Fruit fly (Drosophila melanogaster) whole organism, embryonic: ENCODE measurements around the gene CG12012.

ENCODE experiments used
- Antp ChIP-seq: fragments of 200-800 bp; sonication (Bioruptor generic); optimal IDR thresholded peaks from 3 replicates; lab custom pipeline; 2016; ENCODE audit warnings: missing biosample characterization, missing genetic modification characterization
- Bgb ChIP-seq: fragments of 200-800 bp; sonication (Bioruptor generic); IDR thresholded peaks from 2 replicates; pipeline ENCODE4 v1.3.6; 2022; ENCODE audit warnings: missing biosample characterization, missing genetic modification characterization; ENCODE audit not compliant: partially characterized antibody
- CG10209 ChIP-seq: fragments of 200-800 bp; sonication (Bioruptor generic); optimal IDR thresholded peaks from 3 replicates; lab custom pipeline; 2017; ENCODE audit warnings: missing biosample characterization, mild to moderate bottlenecking, missing genetic modification characterization, missing genetic modification reagents
- CG11696 ChIP-seq: fragments of 200-800 bp; sonication (Bioruptor generic); IDR thresholded peaks from 2 replicates; pipeline ENCODE4 v1.3.6; 2022; ENCODE audit warnings: missing biosample characterization, missing genetic modification characterization
- CG14710 ChIP-seq: fragments of 200-800 bp; sonication (Bioruptor generic); optimal IDR thresholded peaks from 3 replicates; lab custom pipeline; 2019; ENCODE audit warnings: missing biosample characterization, mild to moderate bottlenecking, missing genetic modification characterization, moderate library complexity
- CG16779 ChIP-seq: fragments of 200-800 bp; sonication (Bioruptor generic); IDR thresholded peaks from 2 replicates; pipeline ENCODE4 v1.3.6; 2022; ENCODE audit warnings: missing biosample characterization, missing genetic modification characterization
- CG17612 ChIP-seq: fragments of 200-800 bp; sonication (Bioruptor generic); IDR thresholded peaks from 2 replicates; pipeline ENCODE4 v1.3.6; 2022; ENCODE audit warnings: missing biosample characterization, missing genetic modification characterization
- CG2678 ChIP-seq: fragments of 200-800 bp; sonication (Bioruptor generic); optimal IDR thresholded peaks from 3 replicates; lab custom pipeline; 2019; ENCODE audit warnings: missing biosample characterization, mild to moderate bottlenecking, missing genetic modification characterization, moderate library complexity
- CG31365 ChIP-seq: fragments of 200-800 bp; sonication (Bioruptor generic); optimal IDR thresholded peaks from 2 replicates; lab custom pipeline; 2018; ENCODE audit warnings: missing biosample characterization, mild to moderate bottlenecking, missing genetic modification characterization
- CG33213 ChIP-seq: fragments of 200-800 bp; sonication (Bioruptor generic); optimal IDR thresholded peaks from 3 replicates; lab custom pipeline; 2016; ENCODE audit warnings: missing biosample characterization, missing genetic modification characterization
- CG34422 ChIP-seq: fragments of 200-800 bp; sonication (Bioruptor generic); IDR thresholded peaks from 3 replicates; pipeline ENCODE4 v1.3.6; 2022; ENCODE audit warnings: missing biosample characterization, missing genetic modification characterization
- CG4328 ChIP-seq: fragments of 200-800 bp; sonication (Bioruptor generic); optimal IDR thresholded peaks from 3 replicates; lab custom pipeline; 2017; ENCODE audit warnings: missing biosample characterization, missing genetic modification reagents, missing genetic modification characterization
- CG6254 ChIP-seq: fragments of 200-800 bp; sonication (Bioruptor generic); optimal IDR thresholded peaks from 3 replicates; lab custom pipeline; 2017; ENCODE audit warnings: mild to moderate bottlenecking, missing biosample characterization, missing genetic modification reagents, missing genetic modification characterization
- CG7987 ChIP-seq: fragments of 200-800 bp; sonication (Bioruptor generic); optimal IDR thresholded peaks from 2 replicates; lab custom pipeline; 2018; ENCODE audit warnings: missing biosample characterization, mild to moderate bottlenecking, missing genetic modification characterization, moderate library complexity
- CG8089 ChIP-seq: fragments of 200-800 bp; sonication (Bioruptor generic); optimal IDR thresholded peaks from 3 replicates; lab custom pipeline; 2016; ENCODE audit warnings: missing biosample characterization, missing genetic modification characterization
- CG8478 ChIP-seq: fragments of >200 bp; optimal IDR thresholded peaks from 2 replicates; lab custom pipeline; 2018
- Dbx ChIP-seq: fragments of 200-800 bp; sonication (Bioruptor generic); IDR thresholded peaks from 3 replicates; pipeline ENCODE4 v1.3.6; 2022; ENCODE audit warnings: missing biosample characterization, missing genetic modification characterization
- Deaf1 ChIP-seq: fragments of 200-800 bp; optimal IDR thresholded peaks from 3 replicates; lab custom pipeline; 2019; ENCODE audit warnings: missing biosample characterization, mild to moderate bottlenecking, missing genetic modification characterization, moderate library complexity
- Dip3 ChIP-seq: fragments of 200-800 bp; sonication (Bioruptor generic); optimal IDR thresholded peaks from 3 replicates; lab custom pipeline; 2016; ENCODE audit warnings: missing biosample characterization, missing genetic modification characterization
- Doc3 ChIP-seq: fragments of 200-800 bp; sonication (Bioruptor generic); IDR thresholded peaks from 3 replicates; pipeline ENCODE4 v1.3.6; 2022; ENCODE audit warnings: missing biosample characterization, missing genetic modification characterization; ENCODE audit not compliant: partially characterized antibody
- Dref ChIP-seq: fragments of 200-800 bp; sonication (Bioruptor generic); IDR thresholded peaks from 2 replicates; pipeline ENCODE4 v1.3.6; 2022; ENCODE audit warnings: missing biosample characterization, missing genetic modification characterization
- Ets65A ChIP-seq: fragments of 200-800 bp; sonication (Bioruptor generic); peaks from one replicate; lab custom pipeline; 2016; ENCODE audit warnings: missing biosample characterization, missing genetic modification characterization
- HLHmδ ChIP-seq: fragments of 200-800 bp; sonication (Bioruptor generic); optimal IDR thresholded peaks from 2 replicates; lab custom pipeline; 2018; ENCODE audit warnings: missing biosample characterization, mild to moderate bottlenecking, missing genetic modification characterization, moderate library complexity
- Hand ChIP-seq: fragments of 200-800 bp; sonication (Bioruptor generic); optimal IDR thresholded peaks from 2 replicates; lab custom pipeline; 2017; ENCODE audit warnings: mild to moderate bottlenecking, missing biosample characterization, missing genetic modification reagents, missing genetic modification characterization
- Lpt ChIP-seq: fragments of >200 bp; optimal IDR thresholded peaks from 2 replicates; lab custom pipeline; 2018; ENCODE audit warnings: missing biosample characterization, missing genetic modification characterization
- MBD-R2 ChIP-seq: fragments of 200-800 bp; sonication (Bioruptor generic); IDR thresholded peaks from 2 replicates; pipeline ENCODE4 v1.3.6; 2022; ENCODE audit warnings: missing biosample characterization, missing genetic modification characterization
- Mad ChIP-seq: fragments of 200-800 bp; sonication (Bioruptor generic); optimal IDR thresholded peaks from 2 replicates; lab custom pipeline; 2016; ENCODE audit warnings: missing biosample characterization, missing genetic modification characterization
- Med ChIP-seq: fragments of 200-800 bp; sonication (Bioruptor generic); peaks from one replicate; lab custom pipeline; 2016; ENCODE audit warnings: missing biosample characterization, missing genetic modification characterization, mild to moderate bottlenecking, inconsistent platforms, moderate library complexity
- Meics ChIP-seq: fragments of 200-800 bp; sonication (Bioruptor generic); optimal IDR thresholded peaks from 2 replicates; lab custom pipeline; 2017; ENCODE audit warnings: missing biosample characterization, mild to moderate bottlenecking, missing genetic modification characterization
- Mrtf ChIP-seq: fragments of 200-800 bp; sonication (Bioruptor generic); IDR thresholded peaks from 3 replicates; pipeline ENCODE4 v1.3.6; 2022; ENCODE audit warnings: missing biosample characterization, missing genetic modification characterization
- Rfx ChIP-seq: fragments of 200-800 bp; sonication (Bioruptor generic); IDR thresholded peaks from 2 replicates; pipeline ENCODE4 v1.3.6; 2022; ENCODE audit warnings: missing biosample characterization, missing genetic modification characterization
- Sox102F ChIP-seq: fragments of 200-800 bp; sonication (Bioruptor generic); optimal IDR thresholded peaks from 2 replicates; lab custom pipeline; 2018; ENCODE audit warnings: missing biosample characterization, mild to moderate bottlenecking, missing genetic modification characterization, moderate library complexity
- Ssrp ChIP-seq: fragments of 200-800 bp; sonication (Bioruptor generic); optimal IDR thresholded peaks from 2 replicates; lab custom pipeline; 2018; ENCODE audit warnings: missing biosample characterization, mild to moderate bottlenecking, missing genetic modification characterization, moderate library complexity
- Xbp1 ChIP-seq: fragments of 200-800 bp; sonication (Bioruptor generic); optimal IDR thresholded peaks from 3 replicates; lab custom pipeline; 2016; ENCODE audit warnings: missing biosample characterization, mild to moderate bottlenecking, missing genetic modification characterization
- ash1 ChIP-seq: fragments of 200-800 bp; sonication (Bioruptor generic); optimal IDR thresholded peaks from 2 replicates; lab custom pipeline; 2018; ENCODE audit warnings: missing biosample characterization, mild to moderate bottlenecking, missing genetic modification characterization
- corto ChIP-seq: fragments of 200-800 bp; sonication (Bioruptor generic); optimal IDR thresholded peaks from 2 replicates; lab custom pipeline; 2016; ENCODE audit warnings: missing biosample characterization, mild to moderate bottlenecking, missing genetic modification characterization, moderate library complexity
- croc ChIP-seq: fragments of 200-800 bp; sonication (Bioruptor generic); conservative IDR thresholded peaks from 3 replicates; pipeline ENCODE4 v1.3.6; 2022; ENCODE audit warnings: missing biosample characterization, missing genetic modification characterization
- dimm ChIP-seq: fragments of 200-800 bp; sonication (Bioruptor generic); IDR thresholded peaks from 2 replicates; pipeline ENCODE4 v1.3.6; 2022; ENCODE audit warnings: missing biosample characterization, missing genetic modification characterization
- fd3F ChIP-seq: fragments of 200-800 bp; sonication (Bioruptor generic); optimal IDR thresholded peaks from 2 replicates; lab custom pipeline; 2018; ENCODE audit warnings: missing biosample characterization, mild to moderate bottlenecking, missing genetic modification characterization, moderate library complexity
- gfzf ChIP-seq: fragments of 200-800 bp; sonication (Bioruptor generic); optimal IDR thresholded peaks from 2 replicates; lab custom pipeline; 2016; ENCODE audit warnings: missing biosample characterization, mild to moderate bottlenecking, missing genetic modification characterization, moderate library complexity
- jing ChIP-seq: fragments of 200-800 bp; sonication (Bioruptor generic); optimal IDR thresholded peaks from 2 replicates; lab custom pipeline; 2018; ENCODE audit warnings: missing biosample characterization, mild to moderate bottlenecking, missing genetic modification characterization
- knrl ChIP-seq: fragments of 200-800 bp; sonication (Bioruptor generic); IDR thresholded peaks from 3 replicates; pipeline ENCODE4 v1.3.6; 2022; ENCODE audit warnings: missing biosample characterization, missing genetic modification characterization; ENCODE audit not compliant: partially characterized antibody
- mirr ChIP-seq: fragments of 200-800 bp; sonication (Bioruptor generic); optimal IDR thresholded peaks from 3 replicates; lab custom pipeline; 2018; ENCODE audit warnings: missing biosample characterization, mild to moderate bottlenecking, missing genetic modification characterization
- nmo ChIP-seq: fragments of 200-800 bp; sonication (Bioruptor generic); optimal IDR thresholded peaks from 2 replicates; lab custom pipeline; 2018; ENCODE audit warnings: missing biosample characterization, mild to moderate bottlenecking, missing genetic modification characterization, moderate library complexity
- onecut ChIP-seq: fragments of 200-800 bp; sonication (Bioruptor generic); IDR thresholded peaks from 2 replicates; pipeline ENCODE4 v1.3.6; 2022; ENCODE audit warnings: missing biosample characterization, missing genetic modification characterization
- otp ChIP-seq: fragments of 200-800 bp; sonication (Bioruptor generic); IDR thresholded peaks from 3 replicates; pipeline ENCODE4, ENCODE4 v1.3.6; 2022; ENCODE audit warnings: missing biosample characterization, missing genetic modification characterization
- phol ChIP-seq: fragments of 200-800 bp; sonication (Bioruptor generic); optimal IDR thresholded peaks from 3 replicates; lab custom pipeline; 2018; ENCODE audit warnings: missing biosample characterization, mild to moderate bottlenecking, missing genetic modification characterization, moderate library complexity
- scrt ChIP-seq: fragments of 200-800 bp; sonication (Bioruptor generic); optimal IDR thresholded peaks from 2 replicates; lab custom pipeline; 2018; ENCODE audit warnings: missing biosample characterization, mild to moderate bottlenecking, missing genetic modification characterization, moderate library complexity
- tap ChIP-seq: fragments of 200-800 bp; optimal IDR thresholded peaks from 3 replicates; lab custom pipeline; 2019; ENCODE audit warnings: missing biosample characterization, mild to moderate bottlenecking, missing genetic modification characterization, moderate library complexity
- vvl ChIP-seq: fragments of 200-800 bp; sonication (Bioruptor generic); IDR thresholded peaks from 2 replicates; pipeline ENCODE4 v1.3.6; 2022; ENCODE audit warnings: missing biosample characterization, missing genetic modification characterization
- zf30C ChIP-seq: fragments of 200-800 bp; sonication (Bioruptor generic); optimal IDR thresholded peaks from 3 replicates; lab custom pipeline; 2018; ENCODE audit warnings: missing biosample characterization, mild to moderate bottlenecking, missing genetic modification characterization

Gene CG12012

dm6 chr3L:3329763-3330162 is 46.8 kb upstream of the CG12012 start, which contains the start of gene CG14961:
CG14961 (plus strand) TSS chr3L:3330063.
- no peak for TF ChIP-seq CG6254 (GFP tag; lab: Kevin White, UChicago)
- TF ChIP-seq dimm (GFP tag; lab: Robert Waterston, UW), result no peak
- TF ChIP-seq Deaf1 (tag; lab: Kevin White, UChicago), result no peak
- no peak for TF ChIP-seq CG8089 (GFP tag; lab: Kevin White, UChicago)
- TF ChIP-seq Mad, result no peak
- no peak for TF ChIP-seq HLHmδ (GFP tag; lab: Kevin White, UChicago)
- TF ChIP-seq CG16779 (GFP tag; lab: Robert Waterston, UW), result no peak
- no peak for TF ChIP-seq ash1 (GFP tag; lab: Kevin White, UChicago)
- no peak for TF ChIP-seq CG34422 (GFP tag; lab: Robert Waterston, UW)
- no peak for TF ChIP-seq phol
- no peak for TF ChIP-seq croc
- TF ChIP-seq Mrtf, result no peak
- no peak for TF ChIP-seq gfzf
- TF ChIP-seq CG17612 (GFP tag; lab: Robert Waterston, UW), result no peak
- TF ChIP-seq corto (GFP tag; lab: Kevin White, UChicago), result no peak
- TF ChIP-seq CG31365 (tag; lab: Kevin White, UChicago), result no peak
- no peak for TF ChIP-seq CG33213 (GFP tag; lab: Kevin White, UChicago)

- no peak for TF ChIP-seq CG10209 (GFP tag; lab: Kevin White, UChicago)
- peak; percentile 4 for TF ChIP-seq nmo (GFP tag; lab: Kevin White, UChicago)
- no peak for TF ChIP-seq Lpt
- no peak for TF ChIP-seq Ssrp (tag; lab: Kevin White, UChicago)
- no peak for TF ChIP-seq Hand
- TF ChIP-seq mirr, result no peak
- TF ChIP-seq Dip3 (GFP tag; lab: Kevin White, UChicago), result no peak
- TF ChIP-seq Ets65A (GFP tag; lab: Kevin White, UChicago), result peak; percentile 29
- TF ChIP-seq Bgb (GFP tag; lab: Robert Waterston, UW), result peak; percentile 45; the same call in 1 of the 2 replicates
- TF ChIP-seq Med, result peak; percentile 73
- TF ChIP-seq fd3F (GFP tag; lab: Kevin White, UChicago), result no peak
- no peak for TF ChIP-seq zf30C (GFP tag; lab: Kevin White, UChicago)
- TF ChIP-seq Dref (GFP tag; lab: Robert Waterston, UW), result peak; percentile 75
- TF ChIP-seq CG2678, result no peak
- no peak for TF ChIP-seq Antp (GFP tag; lab: Kevin White, UChicago)
- peak; percentile 37 for TF ChIP-seq CG14710 (tag; lab: Kevin White, UChicago)
- peak; percentile 40 for TF ChIP-seq gfzf
- 0 out of 3 replicates have a peak, but pooled peaks have one; percentile 29 for TF ChIP-seq Doc3
- no peak for TF ChIP-seq CG8478 (lab: Kevin White, UChicago)
- TF ChIP-seq jing, result no peak
- no peak for TF ChIP-seq tap (tag; lab: Kevin White, UChicago)
- peak; percentile 21; the same call in 1 of the 2 replicates for TF ChIP-seq vvl (GFP tag; lab: Robert Waterston, UW)
- peak; percentile 46 for TF ChIP-seq Rfx (GFP tag; lab: Robert Waterston, UW)
- no peak for TF ChIP-seq croc
- no peak for TF ChIP-seq Meics
- no peak for TF ChIP-seq otp (GFP tag; lab: Robert Waterston, UW)
- TF ChIP-seq Dbx (GFP tag; lab: Robert Waterston, UW), result no peak
- no peak for TF ChIP-seq CG7987 (GFP tag; lab: Kevin White, UChicago)
- peak; percentile 39; the same call in 2 of the 3 replicates for TF ChIP-seq knrl (GFP tag; lab: Robert Waterston, UW)
- TF ChIP-seq onecut (GFP tag; lab: Robert Waterston, UW), result no peak
- peak; percentile 72 for TF ChIP-seq MBD-R2 (GFP tag; lab: Robert Waterston, UW)
- TF ChIP-seq Xbp1 (GFP tag; lab: Kevin White, UChicago), result peak; percentile 10
- TF ChIP-seq Sox102F (GFP tag; lab: Kevin White, UChicago), result no peak
- no peak for TF ChIP-seq scrt (GFP tag; lab: Kevin White, UChicago)
- no peak for TF ChIP-seq CG4328 (GFP tag; lab: Kevin White, UChicago)
- TF ChIP-seq CG11696, result no peak
Measured at dm6 chr3L:3334784-3335183, 41.8 kb upstream of the CG12012 start, which contains the start of gene CG14969. CG14969 (minus strand) TSS chr3L:3334978.
